Fruit fly (Drosophila melanogaster): ENCODE data around the gene CG5555.

DNA sequence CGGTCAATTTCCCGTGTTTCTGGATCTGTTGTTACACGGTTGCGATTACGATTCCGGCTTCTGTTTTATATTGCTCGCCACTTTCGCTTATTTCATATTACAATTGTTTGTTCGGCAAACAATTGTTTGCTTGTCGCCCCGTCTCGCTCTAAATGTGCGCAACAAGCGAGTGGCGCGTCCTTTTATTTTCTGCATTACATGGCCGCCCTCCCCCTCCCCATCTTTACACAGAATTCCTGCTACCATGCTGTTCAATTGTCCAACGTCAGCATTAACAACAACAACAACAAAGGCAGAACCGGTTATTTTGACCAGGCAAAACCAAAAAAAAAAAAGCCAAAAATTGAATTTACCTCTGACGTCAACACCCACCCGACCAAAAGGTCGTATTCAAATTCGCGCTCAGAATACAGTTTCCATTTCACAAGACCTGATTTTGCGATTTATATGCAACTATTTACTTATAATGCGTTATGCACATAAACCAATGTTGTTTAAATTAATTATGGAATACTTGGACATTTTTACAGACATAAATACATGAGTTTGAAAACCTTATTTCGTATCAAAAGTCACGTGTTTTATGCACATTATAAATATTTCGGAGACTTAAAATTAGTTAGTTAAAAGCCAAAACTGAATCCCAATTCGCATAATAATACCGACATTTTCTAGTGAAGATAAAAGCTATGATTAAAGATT is 14.1 kb downstream of the CG5555 start:
- TF ChIP-seq Hr39 (GFP tag; optimal IDR thresholded peaks at IDR 0.05) = peak; percentile 5
- no peak for TF ChIP-seq CG16779 (tag; optimal IDR thresholded peaks at IDR 0.05)
- peak; percentile 20 for TF ChIP-seq Met (GFP tag; optimal IDR thresholded peaks at IDR 0.05)
- TF ChIP-seq fkh (GFP tag; optimal IDR thresholded peaks at IDR 0.05) = peak; percentile 33
- TF ChIP-seq OdsH (GFP tag; optimal IDR thresholded peaks at IDR 0.05) = no peak
- TF ChIP-seq Sox15 (GFP tag; optimal IDR thresholded peaks at IDR 0.05) = no peak
- TF ChIP-seq Sox102F (GFP tag; optimal IDR thresholded peaks at IDR 0.05) = peak; percentile 4
